Fruit fly (Drosophila melanogaster): ENCODE results near the gene CG4069.

- TF ChIP-seq CG8478 (optimal IDR thresholded peaks at IDR 0.05) (no peak), CTCF (optimal IDR thresholded peaks at IDR 0.05) (no peak)
Measured at dm6 chr3L:12486175-12486574, 50.9 kb downstream of the CG4069 start.

Data from S2 (cell line).